Worm (Caenorhabditis elegans) whole organism, young adult: ENCODE results near the gene dnj-11.

Experiments
- B0261.1 ChIP-seq: sonication (generic microtip); optimal IDR thresholded peaks from 2 replicates; lab custom pipeline; 2016; ENCODE audit warnings: mild to moderate bottlenecking, missing genetic modification characterization, moderate library complexity, missing compliant biosample characterization
- C17E4.6 ChIP-seq: fragments of 200-800 bp; sonication (Bioruptor generic); IDR thresholded peaks from 2 replicates; pipeline ENCODE4 v1.3.6; 2022; ENCODE audit warnings: missing genetic modification reagents, missing genetic modification characterization, missing compliant biosample characterization
- F22D6.2 ChIP-seq: sonication (generic microtip); optimal IDR thresholded peaks from 2 replicates; lab custom pipeline; 2016; ENCODE audit warnings: mild to moderate bottlenecking, missing genetic modification characterization, missing compliant biosample characterization
- F33H1.4 ChIP-seq: fragments of 200-800 bp; sonication (Bioruptor generic); IDR thresholded peaks from 2 replicates; pipeline ENCODE4 v1.3.6; 2022; ENCODE audit warnings: missing genetic modification reagents, missing genetic modification characterization, missing compliant biosample characterization
- F52B5.7 ChIP-seq: sonication (generic microtip); optimal IDR thresholded peaks from 2 replicates; lab custom pipeline; 2016; ENCODE audit warnings: mild to moderate bottlenecking, missing genetic modification characterization, missing compliant biosample characterization
- F57A8.1 ChIP-seq: fragments of 200-800 bp; sonication (Bioruptor generic); optimal IDR thresholded peaks from 2 replicates; lab custom pipeline; 2018; ENCODE audit warnings: mild to moderate bottlenecking, missing genetic modification characterization, moderate library complexity, missing compliant biosample characterization
- K11D2.4 ChIP-seq: fragments of 200-800 bp; sonication (Bioruptor generic); IDR thresholded peaks from 2 replicates; pipeline ENCODE4 v1.3.6; 2022; ENCODE audit warnings: missing genetic modification reagents, missing genetic modification characterization, missing compliant biosample characterization
- Y67H2A.10 ChIP-seq: fragments of 200-800 bp; sonication (Bioruptor generic); conservative IDR thresholded peaks from 2 replicates; pipeline ENCODE4 v1.3.6; 2022; ENCODE audit warnings: missing genetic modification reagents, missing genetic modification characterization, missing compliant biosample characterization
- ama-1 ChIP-seq, 3 experiments: fragments of 150-350 bp in 1 of 3; sonication (generic microtip) in 2 of 3; optimal IDR thresholded peaks; 2 replicates each; lab custom pipeline; 2014 to 2018; ENCODE audit warnings: missing biosample characterization in 2 of 3, missing genetic modification characterization in 2 of 3, missing genetic modification reagents in 2 of 3
- attf-3 ChIP-seq: fragments of 200-800 bp; sonication (Bioruptor generic); conservative IDR thresholded peaks from 2 replicates; pipeline ENCODE4 v1.3.6; 2022; ENCODE audit warnings: missing genetic modification reagents, missing genetic modification characterization, missing compliant biosample characterization
- attf-5 ChIP-seq: fragments of 200-800 bp; sonication (Bioruptor generic); optimal IDR thresholded peaks from 2 replicates; lab custom pipeline; 2018; ENCODE audit warnings: mild to moderate bottlenecking, missing genetic modification characterization, missing compliant biosample characterization
- cebp-1 ChIP-seq, 2 experiments: fragments of 200-800 bp in 1 of 2; sonication (Bioruptor generic) in 1 of 2; sonication (generic microtip) in 1 of 2; IDR thresholded peaks in 1 of 2; optimal IDR thresholded peaks in 1 of 2; 2 replicates each; pipeline versions ENCODE4 v1.3.6 to Lab custom; 2017 to 2022; ENCODE audit warnings: missing compliant biosample characterization in 2 of 2, missing genetic modification characterization in 2 of 2, mild to moderate bottlenecking in 1 of 2, missing genetic modification reagents in 1 of 2, moderate library complexity in 1 of 2
- dpff-1 ChIP-seq: sonication (generic microtip); optimal IDR thresholded peaks from 2 replicates; lab custom pipeline; 2017; ENCODE audit warnings: mild to moderate bottlenecking, missing genetic modification characterization, missing compliant biosample characterization
- efl-1 ChIP-seq: fragments of 150-350 bp; optimal IDR thresholded peaks from 2 replicates; lab custom pipeline; 2014; ENCODE audit warnings: missing biosample characterization, missing genetic modification reagents, missing genetic modification characterization
- ets-4 ChIP-seq: fragments of 200-800 bp; sonication (Bioruptor generic); optimal IDR thresholded peaks from 2 replicates; lab custom pipeline; 2018; ENCODE audit warnings: mild to moderate bottlenecking, missing genetic modification characterization, missing compliant biosample characterization
- fkh-3 ChIP-seq: sonication (generic microtip); optimal IDR thresholded peaks from 2 replicates; lab custom pipeline; 2016; ENCODE audit warnings: mild to moderate bottlenecking, missing genetic modification characterization, missing compliant biosample characterization
- hlh-12 ChIP-seq: sonication (generic microtip); optimal IDR thresholded peaks from 2 replicates; lab custom pipeline; 2016; ENCODE audit warnings: missing genetic modification characterization, missing compliant biosample characterization
- hrde-1 ChIP-seq: sonication (generic microtip); optimal IDR thresholded peaks from 2 replicates; lab custom pipeline; 2016; ENCODE audit warnings: missing genetic modification characterization, mild to moderate bottlenecking, missing compliant biosample characterization, moderate library complexity, missing genotype, missing genetic modification reagents, borderline replicate concordance
- let-607 ChIP-seq, 2 experiments: fragments of 200-800 bp in 1 of 2; sonication (Bioruptor generic) in 1 of 2; sonication (generic microtip) in 1 of 2; optimal IDR thresholded peaks; 2 replicates each; lab custom pipeline; 2016 to 2018; ENCODE audit warnings: mild to moderate bottlenecking in 2 of 2, missing compliant biosample characterization in 2 of 2, missing genetic modification characterization in 2 of 2, moderate library complexity in 2 of 2, missing genotype in 1 of 2
- lin-26 ChIP-seq: fragments of 200-800 bp; sonication (Bioruptor generic); IDR thresholded peaks from 2 replicates; pipeline ENCODE4 v1.3.6; 2022; ENCODE audit warnings: missing genetic modification reagents, missing genetic modification characterization, missing compliant biosample characterization
- lin-35 ChIP-seq, 3 experiments: fragments of 150-350 bp in 2 of 3; sonication (generic microtip) in 1 of 3; optimal IDR thresholded peaks; 2 replicates each; lab custom pipeline; 2014 to 2018; ENCODE audit warnings: missing biosample characterization in 3 of 3, missing genetic modification characterization in 3 of 3, missing genetic modification reagents in 3 of 3
- lin-54 ChIP-seq: fragments of 200-800 bp; sonication (Bioruptor generic); optimal IDR thresholded peaks from 2 replicates; lab custom pipeline; 2018; ENCODE audit warnings: mild to moderate bottlenecking, missing genetic modification characterization, missing compliant biosample characterization
- lir-1 ChIP-seq: fragments of 200-800 bp; sonication (Bioruptor generic); conservative IDR thresholded peaks from 2 replicates; pipeline ENCODE4 v1.3.6; 2022; ENCODE audit warnings: missing genetic modification reagents, missing genetic modification characterization, missing compliant biosample characterization
- lsy-27 ChIP-seq: sonication (generic microtip); optimal IDR thresholded peaks from 2 replicates; lab custom pipeline; 2017; ENCODE audit warnings: missing genetic modification characterization, mild to moderate bottlenecking, missing compliant biosample characterization, antibody characterized with exemption, missing genotype, borderline replicate concordance; ENCODE audit not compliant: insufficient read depth
- madf-10 ChIP-seq: sonication (generic microtip); optimal IDR thresholded peaks from 2 replicates; lab custom pipeline; 2016; ENCODE audit warnings: mild to moderate bottlenecking, missing genetic modification characterization, missing compliant biosample characterization
- madf-8 ChIP-seq: fragments of 200-800 bp; sonication (Bioruptor generic); conservative IDR thresholded peaks from 2 replicates; pipeline ENCODE4 v1.3.6; 2022; ENCODE audit warnings: missing genetic modification reagents, missing genetic modification characterization, missing compliant biosample characterization
- mel-28 ChIP-seq: sonication (generic microtip); optimal IDR thresholded peaks from 2 replicates; lab custom pipeline; 2016; ENCODE audit warnings: borderline replicate concordance, mild to moderate bottlenecking, missing genetic modification characterization, missing compliant biosample characterization
- mes-4 ChIP-seq: sonication (generic microtip); optimal IDR thresholded peaks from 2 replicates; lab custom pipeline; 2016; ENCODE audit warnings: missing genotype, missing genetic modification characterization, missing compliant biosample characterization
- nfya-2 ChIP-seq: fragments of 200-800 bp; sonication (Bioruptor generic); IDR thresholded peaks from 2 replicates; pipeline ENCODE4 v1.3.6; 2022; ENCODE audit warnings: missing genetic modification reagents, missing genetic modification characterization, missing compliant biosample characterization
- nhr-120 ChIP-seq: fragments of 200-800 bp; sonication (Bioruptor generic); IDR thresholded peaks from 2 replicates; pipeline ENCODE4 v1.3.6; 2022; ENCODE audit warnings: missing genetic modification characterization, missing compliant biosample characterization
- nhr-179 ChIP-seq: sonication (generic microtip); optimal IDR thresholded peaks from 2 replicates; lab custom pipeline; 2016; ENCODE audit warnings: mild to moderate bottlenecking, missing genetic modification characterization, missing compliant biosample characterization
- nhr-90 ChIP-seq: sonication (generic microtip); optimal IDR thresholded peaks from 2 replicates; lab custom pipeline; 2016; ENCODE audit warnings: missing genotype, mild to moderate bottlenecking, missing genetic modification characterization, missing compliant biosample characterization
- pbrm-1 ChIP-seq: fragments of 200-800 bp; sonication (Bioruptor generic); IDR thresholded peaks from 2 replicates; pipeline ENCODE4 v1.3.6; 2022; ENCODE audit warnings: missing genetic modification reagents, missing genetic modification characterization, missing compliant biosample characterization
- pha-4 ChIP-seq: fragments of 150-350 bp; sonication (generic microtip); optimal IDR thresholded peaks from 2 replicates; lab custom pipeline; 2014; ENCODE audit warnings: missing biosample characterization, missing genetic modification reagents, missing genetic modification characterization
- rcor-1 ChIP-seq: fragments of 200-800 bp; sonication (Bioruptor generic); IDR thresholded peaks from 2 replicates; pipeline ENCODE4 v1.3.6; 2022; ENCODE audit warnings: missing genetic modification reagents, missing genetic modification characterization, missing compliant biosample characterization
- sdz-38 ChIP-seq: sonication (generic microtip); optimal IDR thresholded peaks from 2 replicates; lab custom pipeline; 2016; ENCODE audit warnings: missing genotype, missing genetic modification characterization, missing compliant biosample characterization
- sea-2 ChIP-seq: fragments of 200-800 bp; sonication (Bioruptor generic); IDR thresholded peaks from 2 replicates; pipeline ENCODE4 v1.3.6; 2022; ENCODE audit warnings: missing genetic modification characterization, missing compliant biosample characterization
- snpc-1.1 ChIP-seq: sonication (generic microtip); optimal IDR thresholded peaks from 2 replicates; lab custom pipeline; 2017; ENCODE audit warnings: missing genetic modification characterization, mild to moderate bottlenecking, missing compliant biosample characterization, antibody characterized with exemption, moderate library complexity, missing genotype, missing genetic modification reagents; ENCODE audit not compliant: insufficient read depth
- snpc-4 ChIP-seq, 5 experiments: fragments of 150-350 bp in 1 of 5; sonication (generic microtip) in 4 of 5; optimal IDR thresholded peaks; 2 replicates each; lab custom pipeline; 2014 to 2018; ENCODE audit warnings: missing genetic modification characterization in 5 of 5, missing biosample characterization in 3 of 5, antibody characterized with exemption in 2 of 5, mild to moderate bottlenecking in 2 of 5, missing compliant biosample characterization in 2 of 5, missing genotype in 2 of 5, moderate library complexity in 2 of 5, missing genetic modification reagents in 1 of 5
- somi-1 ChIP-seq: fragments of 200-800 bp; sonication (Bioruptor generic); optimal IDR thresholded peaks from 2 replicates; lab custom pipeline; 2018; ENCODE audit warnings: mild to moderate bottlenecking, missing genetic modification characterization, missing compliant biosample characterization
- tbp1 ChIP-seq: fragments of 200-800 bp; sonication (Bioruptor generic); optimal IDR thresholded peaks from 2 replicates; lab custom pipeline; 2018; ENCODE audit warnings: mild to moderate bottlenecking, missing genetic modification characterization, missing compliant biosample characterization
- unc-62 ChIP-seq: fragments of 150-350 bp; optimal IDR thresholded peaks from 2 replicates; lab custom pipeline; 2014; ENCODE audit warnings: missing biosample characterization, missing genetic modification reagents, missing genetic modification characterization
- zim-3 ChIP-seq: sonication (generic microtip); optimal IDR thresholded peaks from 2 replicates; lab custom pipeline; 2017; ENCODE audit warnings: mild to moderate bottlenecking, missing genetic modification characterization, moderate library complexity, missing compliant biosample characterization
- ztf-28 ChIP-seq: fragments of 200-800 bp; sonication (Bioruptor generic); IDR thresholded peaks from 2 replicates; pipeline ENCODE4 v1.3.6; 2022; ENCODE audit warnings: missing genetic modification reagents, missing genetic modification characterization, missing compliant biosample characterization
- ztf-6 ChIP-seq: fragments of 200-800 bp; sonication (Bioruptor generic); IDR thresholded peaks from 2 replicates; pipeline ENCODE4 v1.3.6; 2022; ENCODE audit warnings: missing genetic modification reagents, missing genetic modification characterization, missing compliant biosample characterization

dnj-11 gene

DNA sequence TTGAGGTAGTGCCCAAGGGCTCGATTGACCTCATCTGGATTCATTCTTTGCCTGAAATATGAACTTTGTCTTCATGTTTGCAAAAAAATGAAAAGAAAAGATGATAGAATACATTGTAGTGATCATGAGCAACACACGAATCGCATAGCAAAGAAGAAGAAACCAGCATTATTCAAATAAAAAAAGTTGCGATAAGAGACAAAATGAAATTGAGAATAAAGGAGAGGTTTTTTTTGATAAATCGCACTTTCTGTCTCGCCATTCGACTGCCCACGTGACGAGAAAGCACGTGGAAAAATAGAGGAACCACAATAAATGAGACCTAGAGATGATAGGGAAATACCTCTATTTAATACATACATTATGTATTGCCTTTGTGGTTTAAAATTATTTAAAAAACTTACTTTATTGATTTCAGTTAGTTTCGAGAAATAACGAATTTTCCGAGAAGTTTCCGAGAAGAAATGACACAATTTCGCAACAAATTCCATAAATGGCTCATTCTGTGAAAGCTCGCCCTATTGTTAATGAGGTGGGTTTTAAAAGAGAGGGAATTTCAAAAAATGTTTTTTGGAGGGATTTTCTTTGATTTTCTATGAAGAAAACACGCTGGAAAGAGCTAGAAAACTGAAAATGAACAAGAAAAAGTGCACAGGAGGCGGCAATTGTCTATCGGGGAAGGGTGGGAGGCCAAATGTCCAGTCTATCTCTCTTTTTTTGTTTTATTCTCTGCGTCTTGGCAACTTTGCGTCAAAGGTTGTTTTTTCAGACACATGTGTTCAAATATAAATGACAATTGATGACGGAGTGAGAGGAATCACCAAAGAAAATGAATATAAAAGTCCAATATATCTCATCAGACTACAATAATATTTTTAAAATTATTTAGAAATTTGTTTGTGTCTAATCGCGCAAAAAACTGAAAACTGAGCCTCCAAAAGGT is 30.0 kb upstream of the dnj-11 start, which contains the start of gene paqr-1:
paqr-1 (minus strand) TSS at position 51 of the 943 bp plus-strand sequence.
- TF ChIP-seq K11D2.4 (no peak), attf-5 (GFP tag; lab: Kevin White, UChicago) (peak; percentile 7), lsy-27 (tag; lab: Kevin White, UChicago) (no peak), let-607 (tag; optimal IDR thresholded peaks at IDR 0.05; lab: Kevin White, UChicago) (no peak), mes-4 (tag; lab: Kevin White, UChicago) (no peak), madf-10 (tag; lab: Kevin White, UChicago) (no peak), pbrm-1 (GFP tag; lab: Robert Waterston, UW) (no peak), ets-4 (GFP tag; lab: Kevin White, UChicago) (no peak), lir-1 (GFP tag; lab: Robert Waterston, UW) (no peak), F22D6.2 (tag; lab: Kevin White, UChicago) (no peak), nhr-90 (no peak), madf-8 (GFP tag; lab: Robert Waterston, UW) (no peak), F52B5.7 (tag; lab: Kevin White, UChicago) (no peak), ama-1 (optimal IDR thresholded peaks at IDR 0.05; lab: Kevin White, UChicago) (no peak), ama-1 (GFP tag; optimal IDR thresholded peaks at IDR 0.05; lab: Kevin White, UChicago) (no peak), ztf-28 (no peak), mel-28 (no peak), nfya-2 (GFP tag; lab: Robert Waterston, UW) (no peak), snpc-1.1 (tag; lab: Kevin White, UChicago) (no peak), hrde-1 (tag; lab: Kevin White, UChicago) (no peak), efl-1 (GFP tag; lab: Kevin White, UChicago) (peak; percentile 12), fkh-3 (tag; lab: Kevin White, UChicago) (no peak), sea-2 (no peak), somi-1 (no peak), sdz-38 (tag; lab: Kevin White, UChicago) (no peak), rcor-1 (no peak), pha-4 (tag; lab: Kevin White, UChicago) (no peak), unc-62 (no peak), snpc-4 (GFP tag; optimal IDR thresholded peaks at IDR 0.05; lab: Kevin White, UChicago) (no peak), snpc-4 (tag; optimal IDR thresholded peaks at IDR 0.05; lab: Kevin White, UChicago) (peak in 1 of 4 experiments; percentile 21), F57A8.1 (GFP tag; lab: Kevin White, UChicago) (no peak), F33H1.4 (GFP tag; lab: Robert Waterston, UW) (no peak), ztf-6 (GFP tag; lab: Robert Waterston, UW) (no peak), zim-3 (no peak), nhr-179 (tag; lab: Kevin White, UChicago) (no peak), cebp-1 (GFP tag; IDR thresholded peaks at IDR 0.05; lab: Robert Waterston, UW) (peak; percentile 77), cebp-1 (tag; optimal IDR thresholded peaks at IDR 0.05; lab: Kevin White, UChicago) (peak; percentile 92), B0261.1 (tag; lab: Kevin White, UChicago) (no peak), lin-35 (GFP tag; optimal IDR thresholded peaks at IDR 0.05; lab: Kevin White, UChicago) (peak in 1 of 3 experiments; percentile 67), lin-26 (GFP tag; lab: Robert Waterston, UW) (no peak), C17E4.6 (no peak), attf-3 (GFP tag; lab: Robert Waterston, UW) (no peak), dpff-1 (tag; lab: Kevin White, UChicago) (no peak), nhr-120 (no peak), tbp1 (GFP tag; lab: Kevin White, UChicago) (peak; percentile 1), hlh-12 (tag; lab: Kevin White, UChicago) (no peak), lin-54 (GFP tag; lab: Kevin White, UChicago) (peak; percentile 31), Y67H2A.10 (no peak)
